Worm (Caenorhabditis elegans) whole organism, late embryonic: Measurements from ENCODE around the gene C06C3.4.
A peak's percentile ranks its signal among the peaks of the same experiment; 100 is the strongest.

ENCODE experiments used
- F13H6.1 ChIP-seq: sonication (generic microtip); optimal IDR thresholded peaks from 2 replicates; lab custom pipeline; 2016; ENCODE audit warnings: missing genetic modification characterization, missing compliant biosample characterization
- K02D7.2 ChIP-seq: sonication (generic microtip); optimal IDR thresholded peaks from 2 replicates; lab custom pipeline; 2017; ENCODE audit warnings: mild to moderate bottlenecking, missing genetic modification characterization, missing compliant biosample characterization
- T23F11.4 ChIP-seq: fragments of 200-800 bp; sonication (Bioruptor generic); optimal IDR thresholded peaks from 2 replicates; lab custom pipeline; 2018; ENCODE audit warnings: mild to moderate bottlenecking, missing genetic modification characterization, missing compliant biosample characterization
- Y22D7AL.16 ChIP-seq: sonication (generic microtip); optimal IDR thresholded peaks from 2 replicates; lab custom pipeline; 2016; ENCODE audit warnings: missing genetic modification characterization, missing compliant biosample characterization
- ceh-2 ChIP-seq: sonication (generic microtip); optimal IDR thresholded peaks from 2 replicates; lab custom pipeline; 2016; ENCODE audit warnings: missing genotype, missing genetic modification characterization, missing compliant biosample characterization
- ceh-34 ChIP-seq: sonication (generic microtip); optimal IDR thresholded peaks from 2 replicates; lab custom pipeline; 2016; ENCODE audit warnings: mild to moderate bottlenecking, missing genetic modification characterization, missing compliant biosample characterization
- ceh-45 ChIP-seq: fragments of 200-800 bp; sonication (Bioruptor generic); IDR thresholded peaks from 2 replicates; pipeline ENCODE4 v1.3.6; 2022; ENCODE audit warnings: missing genetic modification reagents, missing genetic modification characterization, missing compliant biosample characterization
- ceh-6 ChIP-seq: fragments of 200-800 bp; sonication (Bioruptor generic); optimal IDR thresholded peaks from 2 replicates; lab custom pipeline; 2018; ENCODE audit warnings: mild to moderate bottlenecking, missing genetic modification characterization, missing compliant biosample characterization
- che-1 ChIP-seq: sonication (generic microtip); optimal IDR thresholded peaks from 2 replicates; lab custom pipeline; 2016; ENCODE audit warnings: mild to moderate bottlenecking, missing genetic modification characterization, missing compliant biosample characterization
- dve-1 ChIP-seq: sonication (generic microtip); optimal IDR thresholded peaks from 2 replicates; lab custom pipeline; 2017; ENCODE audit warnings: antibody characterized with exemption, mild to moderate bottlenecking, missing genetic modification characterization, missing compliant biosample characterization
- elt-2 ChIP-seq: sonication (generic microtip); optimal IDR thresholded peaks from 2 replicates; lab custom pipeline; 2016; ENCODE audit warnings: missing genetic modification reagents, missing genetic modification characterization, missing compliant biosample characterization
- elt-4 ChIP-seq: sonication (generic microtip); optimal IDR thresholded peaks from 2 replicates; lab custom pipeline; 2016; ENCODE audit warnings: missing genetic modification characterization, missing compliant biosample characterization
- ets-4 ChIP-seq: sonication (generic microtip); optimal IDR thresholded peaks from 2 replicates; lab custom pipeline; 2016; ENCODE audit warnings: missing genetic modification characterization, missing compliant biosample characterization
- eyg-1 ChIP-seq: sonication (generic microtip); optimal IDR thresholded peaks from 2 replicates; lab custom pipeline; 2016; ENCODE audit warnings: missing genotype, missing genetic modification characterization, missing compliant biosample characterization
- fax-1 ChIP-seq: sonication (generic microtip); optimal IDR thresholded peaks from 2 replicates; lab custom pipeline; 2016; ENCODE audit warnings: missing genotype, missing genetic modification characterization, missing compliant biosample characterization
- fkh-10 ChIP-seq: fragments of 150-350 bp; optimal IDR thresholded peaks from 2 replicates; lab custom pipeline; 2014; ENCODE audit warnings: missing biosample characterization, missing genetic modification reagents, missing genetic modification characterization
- fkh-6 ChIP-seq: sonication (generic microtip); optimal IDR thresholded peaks from 2 replicates; lab custom pipeline; 2016; ENCODE audit warnings: missing genetic modification characterization, missing compliant biosample characterization
- hlh-15 ChIP-seq: sonication (generic microtip); optimal IDR thresholded peaks from 2 replicates; lab custom pipeline; 2016; ENCODE audit warnings: missing genetic modification characterization, missing compliant biosample characterization
- hlh-30 ChIP-seq: sonication (generic microtip); optimal IDR thresholded peaks from 2 replicates; lab custom pipeline; 2017; ENCODE audit warnings: antibody characterized with exemption, missing genetic modification characterization, missing compliant biosample characterization; ENCODE audit not compliant: insufficient read depth
- hlh-8 ChIP-seq: sonication (generic microtip); optimal IDR thresholded peaks from 2 replicates; lab custom pipeline; 2016; ENCODE audit warnings: missing genotype, missing genetic modification characterization, missing compliant biosample characterization
- lim-6 ChIP-seq: sonication (generic microtip); optimal IDR thresholded peaks from 2 replicates; lab custom pipeline; 2016; ENCODE audit warnings: missing genetic modification characterization, missing compliant biosample characterization
- lin-11 ChIP-seq: fragments of 200-800 bp; sonication (Bioruptor generic); optimal IDR thresholded peaks from 2 replicates; lab custom pipeline; 2018; ENCODE audit warnings: mild to moderate bottlenecking, missing genetic modification characterization, missing compliant biosample characterization
- nhr-11 ChIP-seq: fragments of 150-350 bp; optimal IDR thresholded peaks from 2 replicates; lab custom pipeline; 2014; ENCODE audit warnings: missing biosample characterization, missing genetic modification characterization
- npax-4 ChIP-seq: sonication (generic microtip); optimal IDR thresholded peaks from 2 replicates; lab custom pipeline; 2016; ENCODE audit warnings: missing genetic modification characterization, missing compliant biosample characterization
- odd-2 ChIP-seq: sonication (generic microtip); optimal IDR thresholded peaks from 2 replicates; lab custom pipeline; 2017; ENCODE audit warnings: antibody characterized with exemption, mild to moderate bottlenecking, missing genetic modification characterization, missing compliant biosample characterization
- pat-9 ChIP-seq: fragments of 200-800 bp; sonication (Bioruptor generic); optimal IDR thresholded peaks from 2 replicates; lab custom pipeline; 2018; ENCODE audit warnings: mild to moderate bottlenecking, missing genetic modification characterization, moderate library complexity, missing compliant biosample characterization
- pha-2 ChIP-seq: sonication (generic microtip); optimal IDR thresholded peaks from 2 replicates; lab custom pipeline; 2017; ENCODE audit warnings: mild to moderate bottlenecking, missing genetic modification characterization, missing compliant biosample characterization
- pqm-1 ChIP-seq: sonication (generic microtip); optimal IDR thresholded peaks from 2 replicates; lab custom pipeline; 2016; ENCODE audit warnings: missing genetic modification characterization, missing compliant biosample characterization
- rnt-1 ChIP-seq: sonication (generic microtip); optimal IDR thresholded peaks from 2 replicates; lab custom pipeline; 2016; ENCODE audit warnings: missing genetic modification characterization, missing compliant biosample characterization
- sox-2 ChIP-seq: fragments of 200-800 bp; sonication (Bioruptor generic); IDR thresholded peaks from 2 replicates; pipeline ENCODE4 v1.3.6; 2022; ENCODE audit warnings: missing genetic modification reagents, missing genetic modification characterization, missing compliant biosample characterization
- sox-4 ChIP-seq: sonication (generic microtip); optimal IDR thresholded peaks from 2 replicates; lab custom pipeline; 2017; ENCODE audit warnings: mild to moderate bottlenecking, missing genetic modification characterization, inconsistent platforms, missing compliant biosample characterization
- tbx-2 ChIP-seq: sonication (generic microtip); optimal IDR thresholded peaks from 2 replicates; lab custom pipeline; 2016; ENCODE audit warnings: missing genetic modification characterization, missing compliant biosample characterization
- unc-3 ChIP-seq, 2 experiments: fragments of 200-800 bp in 1 of 2; sonication (Bioruptor generic) in 1 of 2; sonication (generic microtip) in 1 of 2; conservative IDR thresholded peaks in 1 of 2; optimal IDR thresholded peaks in 1 of 2; 2 replicates each; pipeline versions ENCODE4 v1.3.6 to Lab custom; 2016 to 2022; ENCODE audit warnings: missing compliant biosample characterization in 2 of 2, missing genetic modification characterization in 2 of 2, missing genetic modification reagents in 1 of 2
- unc-42 ChIP-seq: sonication (generic microtip); optimal IDR thresholded peaks from 2 replicates; lab custom pipeline; 2016; ENCODE audit warnings: missing genotype, missing genetic modification characterization, missing compliant biosample characterization
- unc-55 ChIP-seq: sonication (generic microtip); optimal IDR thresholded peaks from 2 replicates; lab custom pipeline; 2017; ENCODE audit warnings: missing biosample characterization, missing genetic modification reagents, missing genetic modification characterization
- ztf-16 ChIP-seq: sonication (generic microtip); optimal IDR thresholded peaks from 2 replicates; lab custom pipeline; 2017; ENCODE audit warnings: missing genetic modification characterization, missing compliant biosample characterization

Gene C06C3.4

DNA sequence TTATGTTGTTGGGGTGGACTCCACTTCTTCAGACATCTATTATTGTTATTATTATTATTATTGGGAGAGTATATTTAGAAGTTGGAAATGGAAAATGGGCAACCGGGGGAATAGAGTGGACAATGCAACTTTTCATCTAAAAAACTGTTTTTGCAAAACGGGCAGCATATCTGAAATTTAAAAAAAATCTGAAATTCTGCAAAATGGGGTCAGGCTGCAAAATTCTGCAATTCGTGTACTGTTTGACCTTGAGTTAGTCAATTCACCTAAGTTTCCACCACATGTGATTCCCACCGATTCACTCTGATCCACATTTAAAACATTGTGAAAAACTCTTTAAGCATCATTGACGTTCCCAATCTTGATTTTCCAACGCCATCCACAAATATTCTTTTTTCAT, at the start of gene C06C3.4:
C06C3.4 (plus strand) TSS at position 301 of the 400 bp plus-strand sequence.
- TF ChIP-seq fkh-10 (GFP tag; lab: Kevin White, UChicago): no peak
- no peak for TF ChIP-seq ceh-34
- TF ChIP-seq odd-2 (tag; lab: Kevin White, UChicago): no peak
- TF ChIP-seq lim-6: no peak
- no peak for TF ChIP-seq ztf-16
- no peak for TF ChIP-seq sox-4 (tag; lab: Kevin White, UChicago)
- no peak for TF ChIP-seq ceh-45
- no peak for TF ChIP-seq elt-4 (tag; lab: Kevin White, UChicago)
- no peak for TF ChIP-seq ceh-2
- no peak for TF ChIP-seq Y22D7AL.16
- TF ChIP-seq dve-1 (tag; lab: Kevin White, UChicago): no peak
- no peak for TF ChIP-seq npax-4 (tag; lab: Kevin White, UChicago)
- no peak for TF ChIP-seq fax-1 (tag; lab: Kevin White, UChicago)
- TF ChIP-seq fkh-6: no peak
- TF ChIP-seq pat-9: no peak
- no peak for TF ChIP-seq hlh-15 (tag; lab: Kevin White, UChicago)

DNA sequence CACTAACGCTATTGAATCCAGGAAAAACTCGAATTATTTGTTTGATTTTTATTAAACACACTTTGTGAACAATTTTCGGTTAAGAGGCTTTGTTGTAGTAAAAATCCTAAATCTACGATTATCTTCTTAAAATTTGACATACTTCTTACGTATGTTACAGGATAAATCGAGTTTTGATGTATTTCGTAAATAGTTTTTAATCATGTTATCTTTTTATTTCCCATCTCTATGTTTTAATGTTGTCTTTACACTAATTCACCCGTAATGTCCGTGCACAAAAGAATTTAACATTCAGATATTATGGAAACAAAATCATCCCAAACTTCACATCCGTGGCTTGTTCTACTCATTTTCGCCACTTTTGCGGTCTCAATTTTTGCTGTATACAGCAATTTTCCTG, 49.4 kb upstream of the C06C3.4 start, which contains the start of gene egli-1:
egli-1 (plus strand) TSS at position 301 of the 400 bp plus-strand sequence.
- TF ChIP-seq pqm-1 (tag; lab: Kevin White, UChicago) (no peak), tbx-2 (tag; lab: Kevin White, UChicago) (no peak)

DNA sequence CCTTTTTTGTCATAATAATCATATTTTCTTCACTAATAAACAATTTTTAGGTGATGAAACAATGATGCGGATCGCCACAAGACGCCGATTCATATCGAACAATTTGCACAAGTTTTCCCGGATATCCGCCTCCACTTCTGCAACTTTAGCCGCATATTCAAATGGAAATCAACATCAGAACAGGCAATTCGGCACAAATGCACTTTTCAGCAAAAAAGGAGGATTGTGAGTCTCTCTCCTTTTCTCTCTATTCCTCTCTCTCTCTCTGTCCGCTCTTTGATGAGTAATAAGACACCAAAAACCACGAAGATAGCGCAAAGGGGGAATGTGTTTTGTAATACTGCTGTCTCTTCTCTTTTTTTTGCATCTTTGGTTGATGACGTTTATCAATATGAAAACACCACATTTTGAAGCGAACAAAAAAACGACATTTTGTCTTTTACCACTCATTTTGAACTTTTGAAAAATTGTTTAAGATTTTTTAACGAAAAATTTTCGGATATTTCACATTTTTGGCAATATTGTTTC, 48.2 kb upstream of the C06C3.4 start, which contains the start of gene eat-3:
eat-3 (plus strand) TSS at position 51 of the 528 bp plus-strand sequence.
- TF ChIP-seq ceh-34 (peak; percentile 41), ceh-6 (no peak), unc-55 (GFP tag; lab: Kevin White, UChicago) (peak; percentile 2)

DNA sequence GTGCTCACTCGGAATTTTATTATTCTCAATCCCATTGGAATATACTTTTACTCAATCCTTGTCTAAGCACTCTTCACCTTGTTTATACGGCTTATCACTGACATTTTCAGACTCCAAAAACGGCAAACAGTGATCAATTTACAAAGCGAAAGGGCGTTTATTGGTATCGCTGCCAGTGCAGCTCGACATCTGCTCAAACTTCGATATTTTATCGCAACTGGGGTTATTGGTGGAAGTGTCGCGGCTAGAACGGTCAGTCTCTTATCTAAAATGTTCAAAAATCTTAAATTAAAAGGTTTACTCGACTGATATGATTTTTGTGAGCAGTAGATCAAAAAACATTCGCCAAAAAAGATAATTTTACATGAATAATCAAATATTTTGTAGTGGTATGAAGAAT, 47.5 kb upstream of the C06C3.4 start:
- no peak for TF ChIP-seq eyg-1 (tag; lab: Kevin White, UChicago)
- no peak for TF ChIP-seq F13H6.1 (tag; lab: Kevin White, UChicago)
- TF ChIP-seq elt-4 (tag; lab: Kevin White, UChicago): no peak
- no peak for TF ChIP-seq che-1 (tag; lab: Kevin White, UChicago)
- TF ChIP-seq K02D7.2 (tag; lab: Kevin White, UChicago): no peak

DNA sequence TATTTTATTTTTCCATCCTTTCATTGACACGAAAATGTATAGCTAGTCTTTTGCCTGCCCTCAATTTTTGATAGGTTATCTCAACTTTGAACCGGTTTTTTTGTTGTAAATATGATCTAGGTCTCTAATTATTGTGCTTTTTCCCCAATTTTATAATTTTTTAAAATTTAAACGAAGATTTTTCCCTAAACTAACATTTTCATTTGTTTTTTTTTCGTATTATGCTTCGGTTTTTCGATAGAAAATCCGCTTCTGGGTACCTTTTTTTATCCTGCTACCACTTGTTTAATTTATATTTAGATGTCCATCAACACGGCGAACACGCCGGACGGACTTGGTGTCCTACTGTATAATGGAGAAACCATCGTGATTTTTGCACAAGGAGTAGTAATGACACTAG, 43.6 kb upstream of the C06C3.4 start, which contains the start of gene wbp-2:
wbp-2 (plus strand) TSS at position 301 of the 400 bp plus-strand sequence.
- TF ChIP-seq ceh-34 (no peak), dve-1 (tag; lab: Kevin White, UChicago) (no peak), Y22D7AL.16 (no peak), elt-2 (no peak), unc-42 (tag; lab: Kevin White, UChicago) (no peak), unc-3 (GFP tag; conservative IDR thresholded peaks at IDR 0.05; lab: Robert Waterston, UW) (no peak), unc-3 (tag; optimal IDR thresholded peaks at IDR 0.05; lab: Kevin White, UChicago) (no peak), nhr-11 (tag; lab: Kevin White, UChicago) (no peak), lin-11 (no peak), F13H6.1 (tag; lab: Kevin White, UChicago) (no peak)

DNA sequence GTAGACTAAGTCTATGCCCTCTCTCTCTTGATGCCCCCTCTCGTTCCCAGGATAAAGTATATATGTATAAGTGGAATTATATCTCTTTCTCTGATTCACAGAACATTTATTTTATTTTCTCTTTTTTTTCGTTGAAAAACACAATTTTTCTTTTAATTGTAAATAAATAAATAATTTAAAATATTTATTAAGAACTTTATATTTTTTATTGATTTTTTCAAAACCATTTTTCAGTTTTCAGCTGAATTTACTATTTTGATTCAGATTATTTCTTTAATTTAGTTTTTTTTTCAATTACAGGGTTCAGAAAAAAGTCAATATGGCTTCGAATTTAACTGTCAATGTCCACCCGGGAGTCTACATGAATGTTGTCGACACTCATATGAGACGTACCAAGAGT, 41.7 kb upstream of the C06C3.4 start, which contains the start of gene eif-3.F:
eif-3.F (plus strand) TSS at position 301 of the 400 bp plus-strand sequence.
- TF ChIP-seq T23F11.4 (GFP tag; lab: Kevin White, UChicago): no peak
- no peak for TF ChIP-seq pha-2 (tag; lab: Kevin White, UChicago)
- TF ChIP-seq ztf-16: no peak
- TF ChIP-seq sox-2 (GFP tag; lab: Robert Waterston, UW): no peak
- no peak for TF ChIP-seq ceh-34
- TF ChIP-seq ets-4 (tag; lab: Kevin White, UChicago): no peak
- no peak for TF ChIP-seq Y22D7AL.16
- no peak for TF ChIP-seq hlh-8
- no peak for TF ChIP-seq hlh-30 (tag; lab: Kevin White, UChicago)
- TF ChIP-seq hlh-15 (tag; lab: Kevin White, UChicago): no peak
- no peak for TF ChIP-seq unc-42 (tag; lab: Kevin White, UChicago)
- TF ChIP-seq rnt-1 (tag; lab: Kevin White, UChicago): no peak
